Fruit fly (Drosophila melanogaster): ENCODE measurements around the gene mRpL11.
A peak's percentile ranks its signal among the peaks of the same experiment; 100 is the strongest.

mRpL11 gene

DNA sequence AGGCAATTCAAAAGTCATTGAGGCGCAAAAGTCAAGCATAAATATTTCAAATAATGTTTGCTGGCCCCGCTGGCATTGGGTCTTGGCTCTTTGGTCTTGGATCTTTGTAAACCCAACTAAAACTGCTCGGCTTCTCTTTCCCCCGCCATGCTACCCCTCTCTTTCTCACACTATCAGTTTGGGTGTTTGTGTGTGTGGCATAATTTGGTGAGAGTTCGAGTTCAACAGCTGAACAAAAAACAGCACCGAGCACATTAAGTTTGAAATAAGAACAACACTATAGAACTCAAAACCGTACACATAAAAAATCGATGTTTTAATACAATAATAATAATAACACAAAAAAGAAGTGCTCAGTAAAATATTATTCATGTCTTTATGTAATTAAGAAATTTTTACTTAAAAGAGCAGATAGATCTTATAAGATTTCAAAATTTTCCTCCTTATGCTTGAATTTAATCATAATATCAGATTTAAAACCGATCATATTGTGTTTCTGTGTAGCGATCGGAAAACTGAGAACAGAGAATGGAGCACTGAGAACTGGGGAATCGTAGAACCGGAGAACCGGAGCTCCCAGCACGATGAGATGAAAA lies 33.1 kb upstream of the mRpL11 start (continued):
- TF ChIP-seq CG11085 (GFP tag; IDR thresholded peaks at IDR 0.05) (no peak; the same call in 1 of the 2 replicates), croc (GFP tag; conservative IDR thresholded peaks at IDR 0.05) (peak; percentile 73), tap (tag; optimal IDR thresholded peaks at IDR 0.05) (peak; percentile 77), vnd (GFP tag; IDR thresholded peaks at IDR 0.05; ENCODE audit: partially characterized antibody) (no peak), CG31224 (GFP tag; IDR thresholded peaks at IDR 0.05) (peak; percentile 67), ci (GFP tag; IDR thresholded peaks at IDR 0.05) (no peak), CG10366 (GFP tag; IDR thresholded peaks at IDR 0.05) (peak; percentile 69), CG14710 (tag; optimal IDR thresholded peaks at IDR 0.05) (peak; percentile 93), corto (GFP tag; optimal IDR thresholded peaks at IDR 0.05) (no peak), CG12299 (tag; optimal IDR thresholded peaks at IDR 0.05) (peak; percentile 72), H2.0 (GFP tag; IDR thresholded peaks at IDR 0.05) (peak; percentile 51), Eip74EF (GFP tag; optimal IDR thresholded peaks at IDR 0.05) (peak in 1 of 2 experiments; percentile 80), Ets97D (GFP tag; optimal IDR thresholded peaks at IDR 0.05) (no peak), Awh (GFP tag; IDR thresholded peaks at IDR 0.05) (peak; percentile 65; the same call in 1 of the 2 replicates), CG6854 (GFP tag; optimal IDR thresholded peaks at IDR 0.05) (peak; percentile 50), fu2 (GFP tag; optimal IDR thresholded peaks at IDR 0.05) (no peak), CG34376 (GFP tag; optimal IDR thresholded peaks at IDR 0.05) (no peak), CrebB (tag; optimal IDR thresholded peaks at IDR 0.05) (peak; percentile 46), bigmax (GFP tag; optimal IDR thresholded peaks at IDR 0.05) (no peak), trem (tag; optimal IDR thresholded peaks at IDR 0.05) (peak; percentile 89), Mes4 (GFP tag; optimal IDR thresholded peaks at IDR 0.05) (peak; percentile 4), CG7357 (GFP tag; IDR thresholded peaks at IDR 0.05) (peak; percentile 71; the same call in 1 of the 3 replicates), CG18011 (GFP tag; optimal IDR thresholded peaks at IDR 0.05) (peak; percentile 20), CG2678 (tag; optimal IDR thresholded peaks at IDR 0.05) (peak; percentile 92), Abd-B (GFP tag; optimal IDR thresholded peaks at IDR 0.05) (peak; percentile 75), al (GFP tag; IDR thresholded peaks at IDR 0.05) (peak; percentile 79), CG14441 (GFP tag; IDR thresholded peaks at IDR 0.05) (peak; percentile 77), CG6175 (GFP tag; IDR thresholded peaks at IDR 0.05) (0 out of 3 replicates have a peak, but pooled peaks have one; percentile 34), chif (GFP tag; optimal IDR thresholded peaks at IDR 0.05) (peak; percentile 64 to 67), MTF-1 (GFP tag; optimal IDR thresholded peaks at IDR 0.05; ENCODE audit: borderline replicate concordance) (no peak), CG1529 (GFP tag; optimal IDR thresholded peaks at IDR 0.05) (peak; percentile 55), sisA (GFP tag; IDR thresholded peaks at IDR 0.05) (peak; percentile 61), CG32772 (GFP tag; IDR thresholded peaks at IDR 0.05) (peak; percentile 79), tx (GFP tag; optimal IDR thresholded peaks at IDR 0.05) (no peak), Fer1 (GFP tag; optimal IDR thresholded peaks at IDR 0.05) (peak; percentile 75), CG1792 (GFP tag; optimal IDR thresholded peaks at IDR 0.05) (no peak), CG18619 (GFP tag; optimal IDR thresholded peaks at IDR 0.05) (peak; percentile 58), Optix (GFP tag; IDR thresholded peaks at IDR 0.05) (no peak), CG17568 (GFP tag; optimal IDR thresholded peaks at IDR 0.05) (peak; percentile 18), BtbVII (GFP tag; optimal IDR thresholded peaks at IDR 0.05) (peak; percentile 64), CG4282 (GFP tag; optimal IDR thresholded peaks at IDR 0.05) (no peak), ac (GFP tag; optimal IDR thresholded peaks at IDR 0.05) (no peak), CG1233 (GFP tag; optimal IDR thresholded peaks at IDR 0.05) (peak; percentile 65), unpg (GFP tag; optimal IDR thresholded peaks at IDR 0.05) (peak; percentile 89), CG14050 (GFP tag; IDR thresholded peaks at IDR 0.05) (peak; percentile 29; the same call in 1 of the 3 replicates), repo (GFP tag; optimal IDR thresholded peaks at IDR 0.05) (no peak), CG3281 (GFP tag; optimal IDR thresholded peaks at IDR 0.05) (peak; percentile 73), Poxn (GFP tag; IDR thresholded peaks at IDR 0.05) (no peak), CG8359 (GFP tag; optimal IDR thresholded peaks at IDR 0.05; ENCODE audit: borderline replicate concordance) (peak; percentile 69), CG13296 (GFP tag; optimal IDR thresholded peaks at IDR 0.05) (peak; percentile 52)

All from whole organism, embryonic.